Worm (Caenorhabditis elegans): ENCODE measurements around the gene fipr-21.

fipr-21 gene

DNA sequence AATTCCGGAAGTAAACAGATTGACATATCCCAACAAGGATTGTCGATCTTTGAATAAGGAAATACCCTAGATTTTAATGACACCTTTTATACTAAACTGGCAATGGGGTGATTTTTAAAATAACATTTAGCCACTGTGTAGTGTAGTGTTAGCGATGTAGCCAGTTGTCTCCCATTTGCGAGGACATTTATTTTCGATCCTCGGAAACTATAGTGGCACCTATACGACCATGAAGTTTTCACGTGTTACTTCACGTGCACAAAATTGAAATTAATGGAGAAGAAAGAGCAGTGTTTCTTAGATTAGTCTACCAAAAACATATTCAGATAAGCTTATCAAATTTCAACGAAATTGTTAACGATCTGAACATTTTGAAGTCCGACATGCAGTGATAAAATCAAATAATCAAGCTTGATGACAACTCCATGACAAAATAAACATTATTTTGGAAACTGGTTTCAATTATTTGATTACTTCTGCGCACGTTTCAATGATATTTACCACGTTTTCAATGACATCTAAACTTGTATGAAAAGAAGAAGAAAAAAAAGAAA is 29.0 kb downstream of the fipr-21 start, which contains the start of gene R07E3.4:
TSS of gene R07E3.4 (minus strand) at position 51 of the 554 bp plus-strand sequence.
- peak; percentile 80 for TF ChIP-seq elt-2 (tag; optimal IDR thresholded peaks at IDR 0.05)
- TF ChIP-seq pqm-1 (tag; optimal IDR thresholded peaks at IDR 0.05): peak; percentile 82
- no peak for TF ChIP-seq eor-1 (tag; optimal IDR thresholded peaks at IDR 0.05)
- no peak for TF ChIP-seq elt-1 (tag; optimal IDR thresholded peaks at IDR 0.05)
- TF ChIP-seq mml-1 (tag; optimal IDR thresholded peaks at IDR 0.05): peak; percentile 83
- TF ChIP-seq nhr-11 (tag; optimal IDR thresholded peaks at IDR 0.05): peak; percentile 75
- peak; percentile 13 for TF ChIP-seq pha-4 (tag; optimal IDR thresholded peaks at IDR 0.05)

DNA sequence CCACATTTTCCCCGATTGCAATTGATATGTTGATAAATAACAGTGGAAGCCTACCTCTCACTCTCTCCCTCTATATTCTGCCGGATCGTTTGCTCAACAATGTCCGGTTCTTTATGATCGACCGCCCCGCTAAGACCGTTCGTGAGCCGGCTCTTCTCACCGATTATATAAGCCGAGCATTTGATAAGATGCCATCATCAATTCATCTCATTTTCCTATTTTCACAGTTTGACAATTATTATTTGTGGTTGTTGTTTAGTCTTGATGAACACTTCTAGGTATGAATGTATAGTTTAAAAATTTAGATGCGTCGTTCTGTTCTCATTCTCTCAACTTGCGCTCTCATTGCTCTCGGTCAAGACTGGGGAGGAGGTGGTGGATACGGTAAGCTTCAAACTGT is 31.8 kb downstream of the fipr-21 start, which contains the start of gene idpa-3:
TSS of gene idpa-3 (plus strand) at position 301 of the 400 bp plus-strand sequence.
- no peak for TF ChIP-seq jun-1 (tag; optimal IDR thresholded peaks at IDR 0.05)
- no peak for TF ChIP-seq fkh-2 (tag; optimal IDR thresholded peaks at IDR 0.05)
- no peak for TF ChIP-seq nhr-76 (tag; optimal IDR thresholded peaks at IDR 0.05)
- TF ChIP-seq ztf-11 (tag; optimal IDR thresholded peaks at IDR 0.05): no peak
- TF ChIP-seq nhr-11 (tag; optimal IDR thresholded peaks at IDR 0.05): no peak
- TF ChIP-seq R02D3.7 (tag; optimal IDR thresholded peaks at IDR 0.05): no peak
- no peak for TF ChIP-seq hmg-11 (tag; optimal IDR thresholded peaks at IDR 0.05)
- TF ChIP-seq nhr-23 (tag; optimal IDR thresholded peaks at IDR 0.05): no peak
- no peak for TF ChIP-seq eor-1 (tag; optimal IDR thresholded peaks at IDR 0.05)
- TF ChIP-seq lin-15B (tag; optimal IDR thresholded peaks at IDR 0.05): no peak
- TF ChIP-seq elt-3 (tag; optimal IDR thresholded peaks at IDR 0.05): no peak

DNA sequence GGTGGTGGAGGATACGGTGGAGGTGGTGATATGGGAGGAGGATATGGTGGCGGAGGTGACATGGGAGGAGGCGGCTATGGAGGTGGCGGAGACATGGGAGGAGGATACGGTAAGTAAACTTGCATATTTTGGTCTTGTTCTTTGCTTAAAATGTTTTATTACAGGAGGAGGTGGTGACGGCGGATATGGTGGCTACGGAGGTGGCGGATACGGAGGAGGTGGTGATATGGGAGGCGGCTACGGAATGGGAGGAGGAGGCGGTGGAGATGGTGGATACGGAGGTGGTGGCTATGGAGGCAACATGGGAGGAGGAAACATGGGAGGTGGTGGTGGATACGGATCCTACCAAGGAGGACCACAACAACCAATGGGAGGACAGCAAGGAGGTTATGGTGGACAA is 32.3 kb downstream of the fipr-21 start:
- TF ChIP-seq eor-1 (tag; optimal IDR thresholded peaks at IDR 0.05) (no peak), nhr-25 (tag; optimal IDR thresholded peaks at IDR 0.05) (no peak), nhr-76 (tag; optimal IDR thresholded peaks at IDR 0.05) (no peak), ceh-9 (tag; optimal IDR thresholded peaks at IDR 0.05) (no peak), fos-1 (tag; optimal IDR thresholded peaks at IDR 0.05) (no peak), nhr-43 (tag; optimal IDR thresholded peaks at IDR 0.05; ENCODE audit: poor library complexity, severe bottlenecking) (no peak), egl-27 (tag; optimal IDR thresholded peaks at IDR 0.05) (no peak), nhr-12 (tag; optimal IDR thresholded peaks at IDR 0.05) (no peak), unc-62 (GFP tag; optimal IDR thresholded peaks at IDR 0.05) (no peak), ceh-28 (tag; optimal IDR thresholded peaks at IDR 0.05) (no peak), zag-1 (tag; optimal IDR thresholded peaks at IDR 0.05) (no peak), hmg-11 (tag; optimal IDR thresholded peaks at IDR 0.05) (no peak), nfya-1 (tag; optimal IDR thresholded peaks at IDR 0.05; ENCODE audit: insufficient read depth) (no peak), ztf-4 (tag; optimal IDR thresholded peaks at IDR 0.05) (no peak), ceh-16 (tag; optimal IDR thresholded peaks at IDR 0.05) (no peak)

- TF ChIP-seq nfya-1 (tag; optimal IDR thresholded peaks at IDR 0.05; ENCODE audit: insufficient read depth) (no peak), ztf-11 (tag; optimal IDR thresholded peaks at IDR 0.05) (no peak), skn-1 (tag; optimal IDR thresholded peaks at IDR 0.05) (no peak), eor-1 (tag; optimal IDR thresholded peaks at IDR 0.05) (no peak), nhr-77 (tag; optimal IDR thresholded peaks at IDR 0.05) (no peak), ZK546.5 (tag; optimal IDR thresholded peaks at IDR 0.05) (no peak), hmg-11 (tag; optimal IDR thresholded peaks at IDR 0.05) (no peak), ceh-82 (tag; optimal IDR thresholded peaks at IDR 0.05) (no peak), aly-2 (tag; optimal IDR thresholded peaks at IDR 0.05) (no peak), fkh-2 (tag; optimal IDR thresholded peaks at IDR 0.05) (no peak), lin-15B (tag; optimal IDR thresholded peaks at IDR 0.05) (no peak)
Measured at ce11 chrX:10338100-10338499, 33.8 kb downstream of the fipr-21 start, which contains the start of gene cut-5. Gene cut-5, minus strand, starts transcription at chrX:10338200.

ce11 chrX:10338761-10339160 is 34.4 kb downstream of the fipr-21 start:
- TF ChIP-seq lin-15B (tag; optimal IDR thresholded peaks at IDR 0.05) (no peak), nhr-237 (tag; optimal IDR thresholded peaks at IDR 0.05) (no peak), elt-2 (tag; optimal IDR thresholded peaks at IDR 0.05) (peak; percentile 42), nhr-23 (tag; optimal IDR thresholded peaks at IDR 0.05) (no peak), elt-3 (tag; optimal IDR thresholded peaks at IDR 0.05) (no peak), R02D3.7 (tag; optimal IDR thresholded peaks at IDR 0.05) (no peak)
